Worm (Caenorhabditis elegans) whole organism, late embryonic: ENCODE measurements around the gene T22C8.1.

ENCODE experiments used
- F13H6.1 ChIP-seq: sonication (generic microtip); optimal IDR thresholded peaks from 2 replicates; lab custom pipeline; 2016; ENCODE audit warnings: missing genetic modification characterization, missing compliant biosample characterization
- eyg-1 ChIP-seq: sonication (generic microtip); optimal IDR thresholded peaks from 2 replicates; lab custom pipeline; 2016; ENCODE audit warnings: missing genotype, missing genetic modification characterization, missing compliant biosample characterization
- fax-1 ChIP-seq: sonication (generic microtip); optimal IDR thresholded peaks from 2 replicates; lab custom pipeline; 2016; ENCODE audit warnings: missing genotype, missing genetic modification characterization, missing compliant biosample characterization
- sox-2 ChIP-seq: fragments of 200-800 bp; sonication (Bioruptor generic); IDR thresholded peaks from 2 replicates; pipeline ENCODE4 v1.3.6; 2022; ENCODE audit warnings: missing genetic modification reagents, missing genetic modification characterization, missing compliant biosample characterization
- tbx-7 ChIP-seq: sonication (generic microtip); optimal IDR thresholded peaks from 2 replicates; lab custom pipeline; 2016; ENCODE audit warnings: missing genotype, missing genetic modification characterization, missing compliant biosample characterization

DNA sequence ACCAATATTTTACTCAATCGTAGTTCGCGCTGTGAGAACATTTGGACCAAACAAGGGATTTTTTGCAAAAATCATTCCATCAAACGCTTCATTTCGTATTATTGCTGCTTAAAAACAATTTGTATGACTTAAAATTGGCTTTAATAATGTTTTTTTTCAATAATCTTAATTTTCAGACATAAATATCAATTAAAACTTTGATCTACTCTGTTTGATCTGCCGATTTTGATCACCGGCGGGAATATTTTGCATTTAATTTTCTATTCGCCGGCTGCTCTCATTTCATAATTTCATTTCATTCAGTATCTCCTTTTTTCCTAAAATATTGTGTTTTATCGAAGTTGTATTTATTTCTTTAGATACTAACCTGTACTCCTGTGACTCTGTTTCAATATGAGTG lies 37.4 kb upstream of the T22C8.1 start, which contains the start of gene puf-5:
- TF ChIP-seq fax-1 (tag; lab: Kevin White, UChicago): no peak
- no peak for TF ChIP-seq tbx-7 (tag; lab: Kevin White, UChicago)
- no peak for TF ChIP-seq F13H6.1
- TF ChIP-seq eyg-1: no peak
- TF ChIP-seq sox-2 (GFP tag; lab: Robert Waterston, UW): no peak
